Worm (Caenorhabditis elegans) whole organism, L3 larva: ENCODE measurements around the gene Y42A5A.1.
A peak's percentile ranks its signal among the peaks of the same experiment; 100 is the strongest.

Experiments used
- R02D3.7 ChIP-seq: fragments of 150-350 bp; optimal IDR thresholded peaks from 2 replicates; lab custom pipeline; 2014; ENCODE audit warnings: missing biosample characterization, missing genetic modification characterization
- ZK546.5 ChIP-seq: sonication (generic microtip); optimal IDR thresholded peaks from 2 replicates; lab custom pipeline; 2017; ENCODE audit warnings: missing biosample characterization, missing genetic modification characterization
- aly-2 ChIP-seq: fragments of 150-350 bp; optimal IDR thresholded peaks from 2 replicates; lab custom pipeline; 2014; ENCODE audit warnings: missing biosample characterization, missing genetic modification characterization
- ama-1 ChIP-seq: fragments of 150-350 bp; optimal IDR thresholded peaks from 2 replicates; lab custom pipeline; 2018
- ceh-16 ChIP-seq: sonication (generic microtip); optimal IDR thresholded peaks from 2 replicates; lab custom pipeline; 2017; ENCODE audit warnings: missing biosample characterization, missing genetic modification characterization
- ceh-28 ChIP-seq: fragments of 150-350 bp; optimal IDR thresholded peaks from 2 replicates; lab custom pipeline; 2014; ENCODE audit warnings: missing biosample characterization, missing genetic modification reagents, missing genetic modification characterization
- ceh-82 ChIP-seq: fragments of 150-350 bp; optimal IDR thresholded peaks from 2 replicates; lab custom pipeline; 2014; ENCODE audit warnings: missing biosample characterization, missing genetic modification characterization
- ceh-9 ChIP-seq: sonication (generic microtip); optimal IDR thresholded peaks from 2 replicates; lab custom pipeline; 2018; ENCODE audit warnings: missing biosample characterization, missing genetic modification characterization
- daf-12 ChIP-seq: fragments of 150-350 bp; optimal IDR thresholded peaks from 2 replicates; lab custom pipeline; 2014; ENCODE audit warnings: missing biosample characterization, missing genetic modification reagents, missing genetic modification characterization
- egl-27 ChIP-seq: sonication (generic microtip); optimal IDR thresholded peaks from 4 replicates; lab custom pipeline; 2017; ENCODE audit warnings: missing biosample characterization, missing genetic modification reagents, missing genetic modification characterization
- egl-5 ChIP-seq: fragments of 150-350 bp; optimal IDR thresholded peaks from 2 replicates; lab custom pipeline; 2017; ENCODE audit warnings: missing biosample characterization, missing genetic modification reagents, missing genetic modification characterization, inconsistent platforms
- elt-1 ChIP-seq: fragments of 150-350 bp; optimal IDR thresholded peaks from 2 replicates; lab custom pipeline; 2014; ENCODE audit warnings: missing biosample characterization, missing genetic modification characterization
- elt-2 ChIP-seq: sonication (generic microtip); optimal IDR thresholded peaks from 2 replicates; lab custom pipeline; 2016; ENCODE audit warnings: missing genetic modification reagents, mild to moderate bottlenecking, missing genetic modification characterization, missing compliant biosample characterization
- elt-3 ChIP-seq, 3 experiments: fragments of 150-350 bp in 1 of 3; sonication (generic microtip) in 2 of 3; optimal IDR thresholded peaks; 2 replicates in 2 of 3; 4 replicates in 1 of 3; lab custom pipeline; 2014 to 2017; ENCODE audit warnings: missing biosample characterization in 3 of 3, missing genetic modification characterization in 3 of 3
- eor-1 ChIP-seq, 2 experiments: fragments of 150-350 bp; optimal IDR thresholded peaks; 2 replicates each; lab custom pipeline; 2014 to 2018; ENCODE audit warnings: missing biosample characterization in 2 of 2, missing genetic modification characterization in 2 of 2
- fkh-10 ChIP-seq: sonication (generic microtip); optimal IDR thresholded peaks from 2 replicates; lab custom pipeline; 2017; ENCODE audit warnings: missing biosample characterization, missing genetic modification reagents, missing genetic modification characterization
- fkh-2 ChIP-seq: fragments of 150-350 bp; optimal IDR thresholded peaks from 2 replicates; lab custom pipeline; 2014; ENCODE audit warnings: missing biosample characterization, missing genetic modification reagents, missing genetic modification characterization
- fos-1 ChIP-seq: fragments of 150-350 bp; optimal IDR thresholded peaks from 2 replicates; lab custom pipeline; 2014; ENCODE audit warnings: missing biosample characterization, missing genetic modification characterization
- hmg-11 ChIP-seq: sonication (generic microtip); optimal IDR thresholded peaks from 2 replicates; lab custom pipeline; 2016; ENCODE audit warnings: missing genetic modification characterization, missing compliant biosample characterization
- jun-1 ChIP-seq: fragments of 150-350 bp; optimal IDR thresholded peaks from 2 replicates; lab custom pipeline; 2014; ENCODE audit warnings: missing biosample characterization, missing genetic modification reagents, missing genetic modification characterization
- lin-15B ChIP-seq: fragments of 150-350 bp; optimal IDR thresholded peaks from 2 replicates; lab custom pipeline; 2014; ENCODE audit warnings: missing biosample characterization, missing genetic modification characterization
- lin-39 ChIP-seq: fragments of 150-350 bp; optimal IDR thresholded peaks from 2 replicates; lab custom pipeline; 2018; ENCODE audit warnings: missing biosample characterization, missing genetic modification reagents, missing genetic modification characterization
- lsy-12 ChIP-seq: sonication (generic microtip); optimal IDR thresholded peaks from 2 replicates; lab custom pipeline; 2016; ENCODE audit warnings: mild to moderate bottlenecking, missing genetic modification characterization, missing compliant biosample characterization
- mdl-1 ChIP-seq: fragments of 150-350 bp; optimal IDR thresholded peaks from 2 replicates; lab custom pipeline; 2014; ENCODE audit warnings: missing biosample characterization, missing genetic modification characterization
- mml-1 ChIP-seq: fragments of 150-350 bp; sonication (generic microtip); optimal IDR thresholded peaks from 3 replicates; lab custom pipeline; 2014; ENCODE audit warnings: missing biosample characterization, missing genetic modification characterization
- nfya-1 ChIP-seq: sonication (generic microtip); optimal IDR thresholded peaks from 2 replicates; lab custom pipeline; 2017; ENCODE audit warnings: missing genetic modification characterization, mild to moderate bottlenecking, missing compliant biosample characterization, antibody characterized with exemption, moderate library complexity; ENCODE audit not compliant: insufficient read depth
- nhr-11 ChIP-seq: fragments of 150-350 bp; optimal IDR thresholded peaks from 2 replicates; lab custom pipeline; 2014; ENCODE audit warnings: missing biosample characterization, missing genetic modification characterization
- nhr-12 ChIP-seq: fragments of 150-350 bp; optimal IDR thresholded peaks from 2 replicates; lab custom pipeline; 2014; ENCODE audit warnings: missing biosample characterization, missing genetic modification characterization
- nhr-23 ChIP-seq: fragments of 150-350 bp; optimal IDR thresholded peaks from 2 replicates; lab custom pipeline; 2014; ENCODE audit warnings: missing biosample characterization, missing genetic modification reagents, missing genetic modification characterization
- nhr-237 ChIP-seq: fragments of 150-350 bp; optimal IDR thresholded peaks from 2 replicates; lab custom pipeline; 2014; ENCODE audit warnings: missing biosample characterization, missing genetic modification characterization
- nhr-25 ChIP-seq: sonication (generic microtip); optimal IDR thresholded peaks from 2 replicates; lab custom pipeline; 2017; ENCODE audit warnings: missing biosample characterization, missing genetic modification characterization
- nhr-28 ChIP-seq: fragments of 150-350 bp; optimal IDR thresholded peaks from 2 replicates; lab custom pipeline; 2014; ENCODE audit warnings: missing biosample characterization, missing genetic modification characterization
- nhr-43 ChIP-seq: sonication (generic microtip); optimal IDR thresholded peaks from 2 replicates; lab custom pipeline; 2016; ENCODE audit warnings: mild to moderate bottlenecking, missing genetic modification characterization, missing compliant biosample characterization; ENCODE audit not compliant: poor library complexity, severe bottlenecking
- nhr-67 ChIP-seq: fragments of 150-350 bp; optimal IDR thresholded peaks from 2 replicates; lab custom pipeline; 2014; ENCODE audit warnings: missing biosample characterization, missing genetic modification characterization
- nhr-76 ChIP-seq: fragments of 150-350 bp; sonication (generic microtip); optimal IDR thresholded peaks from 5 replicates; lab custom pipeline; 2014; ENCODE audit warnings: missing biosample characterization, missing genetic modification characterization
- nhr-77 ChIP-seq: fragments of 150-350 bp; optimal IDR thresholded peaks from 2 replicates; lab custom pipeline; 2014; ENCODE audit warnings: missing biosample characterization, missing genetic modification characterization
- pha-4 ChIP-seq: fragments of 150-350 bp; optimal IDR thresholded peaks from 2 replicates; lab custom pipeline; 2014; ENCODE audit warnings: missing biosample characterization, missing genetic modification reagents, missing genetic modification characterization
- pqm-1 ChIP-seq: fragments of 150-350 bp; optimal IDR thresholded peaks from 2 replicates; lab custom pipeline; 2017; ENCODE audit warnings: missing biosample characterization, missing genetic modification characterization, inconsistent platforms
- sea-2 ChIP-seq: fragments of 150-350 bp; sonication (generic microtip); optimal IDR thresholded peaks from 4 replicates; lab custom pipeline; 2014; ENCODE audit warnings: missing biosample characterization, missing genetic modification reagents, missing genetic modification characterization
- skn-1 ChIP-seq: fragments of 150-350 bp; optimal IDR thresholded peaks from 2 replicates; lab custom pipeline; 2014; ENCODE audit warnings: missing biosample characterization, missing genetic modification characterization
- snpc-4 ChIP-seq: fragments of 150-350 bp; optimal IDR thresholded peaks from 2 replicates; lab custom pipeline; 2014; ENCODE audit warnings: missing biosample characterization, missing genetic modification characterization
- tbx-2 ChIP-seq: sonication (generic microtip); optimal IDR thresholded peaks from 2 replicates; lab custom pipeline; 2016; ENCODE audit warnings: mild to moderate bottlenecking, missing genetic modification characterization, missing compliant biosample characterization
- unc-39 ChIP-seq: sonication (generic microtip); optimal IDR thresholded peaks from 4 replicates; lab custom pipeline; 2017; ENCODE audit warnings: missing biosample characterization, missing genetic modification characterization
- unc-62 ChIP-seq: fragments of 150-350 bp; sonication (generic microtip); optimal IDR thresholded peaks from 4 replicates; lab custom pipeline; 2014; ENCODE audit warnings: missing biosample characterization, missing genetic modification reagents, missing genetic modification characterization
- zag-1 ChIP-seq: fragments of 150-350 bp; optimal IDR thresholded peaks from 2 replicates; lab custom pipeline; 2014; ENCODE audit warnings: missing biosample characterization, missing genetic modification characterization
- ztf-11 ChIP-seq: fragments of 150-350 bp; optimal IDR thresholded peaks from 2 replicates; lab custom pipeline; 2014; ENCODE audit warnings: missing biosample characterization, missing genetic modification characterization
- ztf-4 ChIP-seq: fragments of 150-350 bp; optimal IDR thresholded peaks from 2 replicates; lab custom pipeline; 2014; ENCODE audit warnings: missing biosample characterization, missing genetic modification characterization

The Y42A5A.1 gene

ce11 chrV:11087519-11087998 lies at the start of gene Y42A5A.1:
Gene Y42A5A.1, plus strand, starts transcription at chrV:11087948.
- TF ChIP-seq egl-5 (tag; lab: Kevin White, UChicago) (no peak), fkh-10 (no peak), nhr-25 (peak; percentile 3)

- TF ChIP-seq elt-1 (tag; lab: Kevin White, UChicago) (no peak), ceh-9 (tag; lab: Kevin White, UChicago) (no peak), mml-1 (tag; lab: Kevin White, UChicago) (no peak), pqm-1 (tag; lab: Kevin White, UChicago) (peak; percentile 28), aly-2 (tag; lab: Kevin White, UChicago) (no peak), unc-62 (GFP tag; lab: Kevin White, UChicago) (peak; percentile 49), daf-12 (tag; lab: Kevin White, UChicago) (no peak), elt-2 (tag; lab: Kevin White, UChicago) (peak; percentile 64), nhr-23 (tag; lab: Kevin White, UChicago) (peak; percentile 70), nhr-77 (tag; lab: Kevin White, UChicago) (no peak), nhr-12 (tag; lab: Kevin White, UChicago) (no peak), nhr-28 (no peak), mdl-1 (tag; lab: Kevin White, UChicago) (no peak), fkh-2 (tag; lab: Kevin White, UChicago) (no peak), skn-1 (tag; lab: Kevin White, UChicago) (no peak), pha-4 (tag; lab: Kevin White, UChicago) (peak; percentile 82), ama-1 (no peak), egl-27 (tag; lab: Kevin White, UChicago) (no peak), lin-15B (peak; percentile 85), sea-2 (GFP tag; lab: Kevin White, UChicago) (no peak), ZK546.5 (tag; lab: Kevin White, UChicago) (no peak), lin-39 (tag; lab: Kevin White, UChicago) (no peak), lsy-12 (peak; percentile 28), eor-1 (tag; optimal IDR thresholded peaks at IDR 0.05; lab: Kevin White, UChicago) (no peak), R02D3.7 (tag; lab: Kevin White, UChicago) (no peak), nhr-11 (tag; lab: Kevin White, UChicago) (peak; percentile 24), elt-3 (tag; optimal IDR thresholded peaks at IDR 0.05; lab: Kevin White, UChicago) (no peak), nhr-25 (peak; percentile 40), ceh-16 (no peak), ztf-4 (tag; lab: Kevin White, UChicago) (no peak), nhr-67 (tag; lab: Kevin White, UChicago) (no peak), tbx-2 (no peak), nhr-43 (tag; lab: Kevin White, UChicago) (peak; percentile 62), nhr-76 (tag; lab: Kevin White, UChicago) (no peak), nfya-1 (tag; lab: Kevin White, UChicago) (peak; percentile 73), hmg-11 (tag; lab: Kevin White, UChicago) (peak; percentile 78), snpc-4 (no peak), ceh-82 (tag; lab: Kevin White, UChicago) (no peak), ztf-11 (tag; lab: Kevin White, UChicago) (no peak), nhr-237 (tag; lab: Kevin White, UChicago) (no peak), zag-1 (tag; lab: Kevin White, UChicago) (no peak), unc-39 (tag; lab: Kevin White, UChicago) (no peak), egl-5 (tag; lab: Kevin White, UChicago) (peak; percentile 72), fos-1 (tag; lab: Kevin White, UChicago) (no peak), ceh-28 (tag; lab: Kevin White, UChicago) (peak; percentile 34), jun-1 (peak; percentile 8), fkh-10 (peak; percentile 7)
These were observed 48.3 kb upstream of the Y42A5A.1 start, which contains the start of gene pak-2 for ce11 chrV:11039379-11039954. Gene pak-2, minus strand, starts transcription at chrV:11039429.
